Fruit fly (Drosophila melanogaster) whole organism, embryonic: Measurements from ENCODE around the gene CG34348.

ENCODE experiments used
- Adf1 ChIP-seq: fragments of 200-800 bp; sonication (Bioruptor generic); IDR thresholded peaks from 2 replicates; pipeline ENCODE4 v1.3.6; 2022; ENCODE audit warnings: missing biosample characterization, missing genetic modification characterization
- BEAF-32 ChIP-seq: fragments of 200-800 bp; sonication (Bioruptor generic); optimal IDR thresholded peaks from 3 replicates; lab custom pipeline; 2017; ENCODE audit warnings: missing biosample characterization, missing genetic modification characterization, mild to moderate bottlenecking, moderate library complexity, missing genetic modification reagents
- Bgb ChIP-seq: fragments of 200-800 bp; sonication (Bioruptor generic); IDR thresholded peaks from 2 replicates; pipeline ENCODE4 v1.3.6; 2022; ENCODE audit warnings: missing biosample characterization, missing genetic modification characterization; ENCODE audit not compliant: partially characterized antibody
- CG13287 ChIP-seq: fragments of 200-800 bp; sonication (Bioruptor generic); IDR thresholded peaks from 2 replicates; pipeline ENCODE4 v1.3.6; 2022; ENCODE audit warnings: missing biosample characterization, missing genetic modification characterization; ENCODE audit not compliant: partially characterized antibody
- CG13894 ChIP-seq: fragments of 200-800 bp; sonication (Bioruptor generic); optimal IDR thresholded peaks from 3 replicates; lab custom pipeline; 2018; ENCODE audit warnings: missing biosample characterization, mild to moderate bottlenecking, missing genetic modification characterization, moderate library complexity
- CG14710 ChIP-seq: fragments of 200-800 bp; sonication (Bioruptor generic); optimal IDR thresholded peaks from 3 replicates; lab custom pipeline; 2019; ENCODE audit warnings: missing biosample characterization, mild to moderate bottlenecking, missing genetic modification characterization, moderate library complexity
- CG15269 ChIP-seq: fragments of 200-800 bp; sonication (Bioruptor generic); optimal IDR thresholded peaks from 2 replicates; lab custom pipeline; 2018; ENCODE audit warnings: missing biosample characterization, mild to moderate bottlenecking, missing genetic modification characterization, moderate library complexity
- CG2202 ChIP-seq: fragments of 200-800 bp; sonication (Bioruptor generic); optimal IDR thresholded peaks from 2 replicates; lab custom pipeline; 2018; ENCODE audit warnings: missing biosample characterization, mild to moderate bottlenecking, missing genetic modification characterization
- CG30020 ChIP-seq: fragments of 200-800 bp; optimal IDR thresholded peaks from 2 replicates; lab custom pipeline; 2019; ENCODE audit warnings: missing biosample characterization, mild to moderate bottlenecking, missing genetic modification characterization, moderate library complexity
- CG32772 ChIP-seq: fragments of 200-800 bp; sonication (Bioruptor generic); IDR thresholded peaks from 2 replicates; pipeline ENCODE4 v1.3.6; 2022; ENCODE audit warnings: missing biosample characterization, missing genetic modification characterization
- CG33213 ChIP-seq: fragments of 200-800 bp; sonication (Bioruptor generic); optimal IDR thresholded peaks from 3 replicates; lab custom pipeline; 2016; ENCODE audit warnings: missing biosample characterization, missing genetic modification characterization
- CG7839 ChIP-seq: fragments of 200-800 bp; sonication (Bioruptor generic); optimal IDR thresholded peaks from 3 replicates; lab custom pipeline; 2018; ENCODE audit warnings: missing biosample characterization, mild to moderate bottlenecking, missing genetic modification characterization, moderate library complexity
- CG8388 ChIP-seq: fragments of 200-800 bp; sonication (Bioruptor generic); optimal IDR thresholded peaks from 2 replicates; lab custom pipeline; 2019; ENCODE audit warnings: missing biosample characterization, mild to moderate bottlenecking, missing genetic modification characterization, moderate library complexity
- Chrac-16 ChIP-seq: fragments of 200-800 bp; sonication (Bioruptor generic); optimal IDR thresholded peaks from 3 replicates; lab custom pipeline; 2016; ENCODE audit warnings: missing biosample characterization, missing genetic modification characterization
- CrebB ChIP-seq: fragments of 200-800 bp; sonication (Bioruptor generic); optimal IDR thresholded peaks from 3 replicates; lab custom pipeline; 2018; ENCODE audit warnings: missing biosample characterization, mild to moderate bottlenecking, missing genetic modification characterization
- Deaf1 ChIP-seq: fragments of 200-800 bp; optimal IDR thresholded peaks from 3 replicates; lab custom pipeline; 2019; ENCODE audit warnings: missing biosample characterization, mild to moderate bottlenecking, missing genetic modification characterization, moderate library complexity
- Dfd ChIP-seq, 2 experiments: fragments of >200 bp; optimal IDR thresholded peaks; 2 replicates each; lab custom pipeline; 2017; ENCODE audit warnings: missing biosample characterization in 2 of 2, missing genetic modification characterization in 2 of 2
- Elba2 ChIP-seq: fragments of 200-800 bp; sonication (Bioruptor generic); optimal IDR thresholded peaks from 3 replicates; lab custom pipeline; 2016; ENCODE audit warnings: missing biosample characterization, missing genetic modification characterization
- Hr39 ChIP-seq: fragments of >200 bp; optimal IDR thresholded peaks from 2 replicates; lab custom pipeline; 2017
- Hsf ChIP-seq: fragments of 200-800 bp; sonication (Bioruptor generic); optimal IDR thresholded peaks from 3 replicates; lab custom pipeline; 2016; ENCODE audit warnings: missing biosample characterization, missing genetic modification characterization
- Jarid2 ChIP-seq: fragments of 200-800 bp; sonication (Bioruptor generic); optimal IDR thresholded peaks from 3 replicates; lab custom pipeline; 2017; ENCODE audit warnings: mild to moderate bottlenecking, missing biosample characterization, missing genetic modification reagents, missing genetic modification characterization
- MESR4 ChIP-seq: fragments of 200-800 bp; sonication (Bioruptor generic); optimal IDR thresholded peaks from 2 replicates; lab custom pipeline; 2018; ENCODE audit warnings: missing biosample characterization, mild to moderate bottlenecking, missing genetic modification characterization, moderate library complexity
- MTF-1 ChIP-seq: fragments of 200-800 bp; sonication (Bioruptor generic); optimal IDR thresholded peaks from 2 replicates; lab custom pipeline; 2018; ENCODE audit warnings: missing biosample characterization, mild to moderate bottlenecking, missing genetic modification characterization, borderline replicate concordance
- Med ChIP-seq: fragments of 200-800 bp; sonication (Bioruptor generic); peaks from one replicate; lab custom pipeline; 2016; ENCODE audit warnings: missing biosample characterization, missing genetic modification characterization, mild to moderate bottlenecking, inconsistent platforms, moderate library complexity
- Myb ChIP-seq: fragments of 200-800 bp; sonication (Bioruptor generic); optimal IDR thresholded peaks from 2 replicates; lab custom pipeline; 2016; ENCODE audit warnings: missing biosample characterization, missing genetic modification characterization
- NfI ChIP-seq: fragments of 200-800 bp; sonication (Bioruptor generic); optimal IDR thresholded peaks from 3 replicates; lab custom pipeline; 2018; ENCODE audit warnings: missing biosample characterization, mild to moderate bottlenecking, missing genetic modification characterization, moderate library complexity
- Rx ChIP-seq: fragments of 200-800 bp; sonication (Bioruptor generic); IDR thresholded peaks from 2 replicates; pipeline ENCODE4 v1.3.6; 2022; ENCODE audit warnings: missing biosample characterization, missing genetic modification characterization
- Sry-δ ChIP-seq: fragments of 200-800 bp; sonication (Bioruptor generic); optimal IDR thresholded peaks from 2 replicates; lab custom pipeline; 2016; ENCODE audit warnings: missing biosample characterization, missing genetic modification characterization
- bab2 ChIP-seq: fragments of 200-800 bp; sonication (Bioruptor generic); optimal IDR thresholded peaks from 2 replicates; lab custom pipeline; 2016; ENCODE audit warnings: missing biosample characterization, missing genetic modification characterization
- bbx ChIP-seq: fragments of 200-800 bp; sonication (Bioruptor generic); IDR thresholded peaks from 2 replicates; pipeline ENCODE4 v1.3.6; 2022; ENCODE audit warnings: missing biosample characterization, missing genetic modification characterization; ENCODE audit not compliant: partially characterized antibody
- dysf ChIP-seq: fragments of 200-800 bp; sonication (Bioruptor generic); IDR thresholded peaks from 3 replicates; pipeline ENCODE4 v1.3.6; 2022; ENCODE audit warnings: missing biosample characterization, missing genetic modification characterization
- emc ChIP-seq: fragments of 200-800 bp; sonication (Bioruptor generic); optimal IDR thresholded peaks from 2 replicates; lab custom pipeline; 2016; ENCODE audit warnings: missing biosample characterization, missing genetic modification characterization
- fd102C ChIP-seq: fragments of 200-800 bp; sonication (Bioruptor generic); optimal IDR thresholded peaks from 2 replicates; lab custom pipeline; 2018; ENCODE audit warnings: missing biosample characterization, mild to moderate bottlenecking, missing genetic modification characterization, moderate library complexity
- ftz-f1 ChIP-seq: fragments of 200-800 bp; sonication (Bioruptor generic); optimal IDR thresholded peaks from 2 replicates; lab custom pipeline; 2016; ENCODE audit warnings: missing biosample characterization, missing genetic modification characterization
- her ChIP-seq: fragments of 200-800 bp; sonication (Bioruptor generic); optimal IDR thresholded peaks from 2 replicates; lab custom pipeline; 2016; ENCODE audit warnings: missing biosample characterization, missing genetic modification characterization
- nom ChIP-seq: fragments of 200-800 bp; sonication (Bioruptor generic); optimal IDR thresholded peaks from 2 replicates; lab custom pipeline; 2017; ENCODE audit warnings: missing biosample characterization, missing genetic modification characterization, mild to moderate bottlenecking, moderate library complexity, missing genetic modification reagents
- p53 ChIP-seq: fragments of 200-800 bp; sonication (Bioruptor generic); optimal IDR thresholded peaks from 2 replicates; lab custom pipeline; 2016; ENCODE audit warnings: missing biosample characterization, missing genetic modification characterization
- psq ChIP-seq: fragments of 200-800 bp; sonication (Bioruptor generic); optimal IDR thresholded peaks from 2 replicates; lab custom pipeline; 2017; ENCODE audit warnings: missing biosample characterization, missing genetic modification characterization
- repo ChIP-seq: fragments of 200-800 bp; sonication (Bioruptor generic); optimal IDR thresholded peaks from 2 replicates; lab custom pipeline; 2016; ENCODE audit warnings: missing biosample characterization, missing genetic modification characterization
- row ChIP-seq: fragments of 200-800 bp; sonication (Bioruptor generic); IDR thresholded peaks from 3 replicates; pipeline ENCODE4 v1.3.6; 2022; ENCODE audit warnings: missing biosample characterization, missing genetic modification characterization
- slp2 ChIP-seq: fragments of 200-800 bp; sonication (Bioruptor generic); optimal IDR thresholded peaks from 2 replicates; lab custom pipeline; 2016; ENCODE audit warnings: missing biosample characterization, missing genetic modification characterization
- so ChIP-seq: fragments of 200-800 bp; sonication (Bioruptor generic); IDR thresholded peaks from 3 replicates; pipeline ENCODE4 v1.3.6; 2022; ENCODE audit warnings: missing biosample characterization, missing genetic modification characterization
- sqz ChIP-seq: fragments of 200-800 bp; sonication (Bioruptor generic); optimal IDR thresholded peaks from 3 replicates; lab custom pipeline; 2018; ENCODE audit warnings: missing biosample characterization, mild to moderate bottlenecking, missing genetic modification characterization
- trh ChIP-seq: fragments of 200-800 bp; sonication (Bioruptor generic); optimal IDR thresholded peaks from 2 replicates; lab custom pipeline; 2016; ENCODE audit warnings: missing biosample characterization, missing genetic modification characterization
- twi ChIP-seq: fragments of 200-800 bp; optimal IDR thresholded peaks from 2 replicates; lab custom pipeline; 2019; ENCODE audit warnings: missing biosample characterization, mild to moderate bottlenecking, missing genetic modification characterization, moderate library complexity
- wek ChIP-seq: fragments of 200-800 bp; sonication (Bioruptor generic); optimal IDR thresholded peaks from 3 replicates; lab custom pipeline; 2018; ENCODE audit warnings: missing biosample characterization, mild to moderate bottlenecking, missing genetic modification characterization, moderate library complexity
- zfh1 ChIP-seq: fragments of 200-800 bp; sonication (Bioruptor generic); IDR thresholded peaks from 3 replicates; pipeline ENCODE4 v1.3.6; 2022; ENCODE audit warnings: missing biosample characterization, missing genetic modification characterization

The CG34348 gene

DNA sequence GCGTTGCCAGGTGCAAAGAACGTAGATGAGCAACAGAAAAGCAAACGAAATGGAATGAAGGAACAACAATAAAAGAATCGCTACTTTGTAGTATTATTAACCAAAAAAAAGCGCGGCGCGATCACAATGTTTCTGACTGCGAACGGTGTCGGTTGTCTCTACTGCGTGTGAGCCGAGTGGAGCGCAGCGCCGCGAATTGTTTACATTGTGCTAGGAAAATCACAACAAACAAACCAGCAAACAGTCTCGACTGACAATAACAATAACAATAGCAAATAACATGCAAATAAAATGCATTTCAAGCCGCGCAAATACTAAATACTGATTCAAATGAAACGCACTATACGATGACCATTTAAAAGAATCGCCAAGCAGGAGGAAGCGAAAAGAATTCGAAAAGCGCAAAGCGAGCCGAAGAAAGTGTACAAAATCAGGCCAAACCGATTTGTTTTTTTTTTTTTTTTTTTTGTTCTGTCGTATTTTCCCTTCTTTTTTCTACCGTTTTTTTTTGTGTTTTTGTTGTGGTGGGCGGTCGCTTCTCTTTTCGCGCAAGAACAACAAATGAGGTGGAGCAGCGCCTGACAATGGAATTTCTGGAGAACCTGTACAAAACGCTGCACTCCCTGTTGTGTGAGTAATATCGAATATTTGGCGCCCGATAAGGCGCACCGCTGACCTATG, at the start of gene CG34348, which contains the start of gene Kap3 (continued):
- TF ChIP-seq CG33213 (GFP tag; lab: Kevin White, UChicago) (no peak), CG32772 (GFP tag; lab: Robert Waterston, UW) (peak; percentile 27; the same call in 1 of the 2 replicates), Rx (GFP tag; lab: Robert Waterston, UW) (no peak), sqz (peak; percentile 13), Myb (GFP tag; lab: Kevin White, UChicago) (peak; percentile 9), emc (GFP tag; lab: Kevin White, UChicago) (no peak), repo (no peak), CG13287 (GFP tag; lab: Robert Waterston, UW) (no peak), fd102C (no peak), Sry-δ (GFP tag; lab: Kevin White, UChicago) (no peak), Hr39 (lab: Kevin White, UChicago) (no peak), wek (no peak), psq (GFP tag; lab: Kevin White, UChicago) (peak; percentile 82), so (GFP tag; lab: Robert Waterston, UW) (no peak), Hsf (GFP tag; lab: Kevin White, UChicago) (no peak), CG30020 (tag; lab: Kevin White, UChicago) (no peak), bab2 (GFP tag; lab: Kevin White, UChicago) (no peak), row (no peak; the same call in 2 of the 3 replicates)

DNA sequence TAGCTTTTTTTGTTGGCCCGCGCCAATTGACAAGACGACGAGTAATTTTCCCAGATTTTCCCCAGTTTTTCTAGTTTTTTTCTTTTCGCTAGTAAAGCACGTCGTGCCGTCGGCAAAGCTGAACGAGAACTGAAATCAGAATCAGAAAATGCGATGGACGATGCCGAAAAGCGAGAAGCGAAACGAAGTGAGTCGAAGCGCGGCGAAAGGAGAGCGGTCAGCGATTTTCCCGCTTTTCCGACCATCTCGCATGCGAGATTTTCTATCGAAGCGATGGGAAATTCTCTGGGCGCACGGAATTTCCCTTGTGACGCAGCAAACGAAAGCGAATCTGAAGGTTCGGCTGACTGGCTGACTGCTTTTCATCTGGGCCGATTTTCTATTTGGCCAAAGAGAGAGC, 46.1 kb upstream of the CG34348 start:
- TF ChIP-seq Med (no peak), Jarid2 (peak; percentile 18), Deaf1 (tag; lab: Kevin White, UChicago) (peak; percentile 90)

DNA sequence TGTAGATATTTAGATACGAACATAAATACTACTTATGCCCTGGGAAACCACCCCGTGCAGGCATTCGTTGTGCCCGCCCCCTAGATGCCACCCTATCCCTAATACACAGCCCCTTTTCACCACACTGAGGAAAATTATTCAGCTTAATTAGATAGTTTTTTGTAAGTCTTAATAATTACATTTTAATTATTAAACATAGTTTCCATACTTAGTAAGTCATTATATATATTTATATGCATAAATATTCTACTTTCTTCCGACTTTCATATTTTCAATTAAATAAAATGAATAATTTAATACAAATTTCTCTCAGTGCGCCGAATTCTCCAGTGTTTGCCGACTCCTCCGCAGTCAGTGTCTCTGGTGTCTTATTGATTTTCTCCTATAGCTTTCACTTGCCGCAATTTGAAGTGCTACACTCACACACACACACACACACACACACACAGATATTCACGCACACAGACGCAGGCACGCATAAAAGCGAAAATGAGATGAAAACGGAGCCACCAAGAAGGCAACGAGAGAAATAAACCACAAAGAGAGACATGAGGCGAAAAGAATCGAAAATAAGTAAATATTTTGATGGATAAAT, 44.2 kb upstream of the CG34348 start:
- TF ChIP-seq p53 (no peak), dysf (no peak), CrebB (tag; lab: Kevin White, UChicago) (no peak), Chrac-16 (GFP tag; lab: Kevin White, UChicago) (no peak), CG2202 (tag; lab: Kevin White, UChicago) (no peak), CG14710 (tag; lab: Kevin White, UChicago) (no peak), Sry-δ (GFP tag; lab: Kevin White, UChicago) (no peak), Elba2 (GFP tag; lab: Kevin White, UChicago) (no peak), her (GFP tag; lab: Kevin White, UChicago) (no peak), BEAF-32 (GFP tag; lab: Kevin White, UChicago) (no peak), MESR4 (no peak), CG15269 (peak; percentile 29), nom (GFP tag; lab: Kevin White, UChicago) (no peak), twi (no peak), Adf1 (GFP tag; lab: Robert Waterston, UW) (no peak), NfI (GFP tag; lab: Kevin White, UChicago) (no peak), MTF-1 (GFP tag; lab: Kevin White, UChicago) (no peak), bbx (GFP tag; lab: Robert Waterston, UW) (no peak), slp2 (no peak), Dfd (GFP tag; optimal IDR thresholded peaks at IDR 0.05; lab: Kevin White, UChicago) (no peak), CG7839 (tag; lab: Kevin White, UChicago) (peak; percentile 53), trh (GFP tag; lab: Kevin White, UChicago) (no peak), Bgb (GFP tag; lab: Robert Waterston, UW) (no peak), CG13894 (tag; lab: Kevin White, UChicago) (peak; percentile 39), Myb (GFP tag; lab: Kevin White, UChicago) (no peak), CG8388 (GFP tag; lab: Kevin White, UChicago) (no peak), zfh1 (GFP tag; lab: Robert Waterston, UW) (no peak), ftz-f1 (GFP tag; lab: Kevin White, UChicago) (no peak)
